Worm (Caenorhabditis elegans) whole organism, L3 larva: Measurements from ENCODE around the gene R02F2.6.

ENCODE experiments used
- R02D3.7 ChIP-seq: fragments of 150-350 bp; optimal IDR thresholded peaks from 2 replicates; lab custom pipeline; 2014; ENCODE audit warnings: missing biosample characterization, missing genetic modification characterization
- ZK546.5 ChIP-seq: sonication (generic microtip); optimal IDR thresholded peaks from 2 replicates; lab custom pipeline; 2017; ENCODE audit warnings: missing biosample characterization, missing genetic modification characterization
- aly-2 ChIP-seq: fragments of 150-350 bp; optimal IDR thresholded peaks from 2 replicates; lab custom pipeline; 2014; ENCODE audit warnings: missing biosample characterization, missing genetic modification characterization
- ama-1 ChIP-seq: fragments of 150-350 bp; optimal IDR thresholded peaks from 2 replicates; lab custom pipeline; 2018
- daf-12 ChIP-seq: fragments of 150-350 bp; optimal IDR thresholded peaks from 2 replicates; lab custom pipeline; 2014; ENCODE audit warnings: missing biosample characterization, missing genetic modification reagents, missing genetic modification characterization
- egl-5 ChIP-seq: fragments of 150-350 bp; optimal IDR thresholded peaks from 2 replicates; lab custom pipeline; 2017; ENCODE audit warnings: missing biosample characterization, missing genetic modification reagents, missing genetic modification characterization, inconsistent platforms
- elt-1 ChIP-seq: fragments of 150-350 bp; optimal IDR thresholded peaks from 2 replicates; lab custom pipeline; 2014; ENCODE audit warnings: missing biosample characterization, missing genetic modification characterization
- elt-2 ChIP-seq: sonication (generic microtip); optimal IDR thresholded peaks from 2 replicates; lab custom pipeline; 2016; ENCODE audit warnings: missing genetic modification reagents, mild to moderate bottlenecking, missing genetic modification characterization, missing compliant biosample characterization
- elt-3 ChIP-seq, 3 experiments: fragments of 150-350 bp in 1 of 3; sonication (generic microtip) in 2 of 3; optimal IDR thresholded peaks; 2 replicates in 2 of 3; 4 replicates in 1 of 3; lab custom pipeline; 2014 to 2017; ENCODE audit warnings: missing biosample characterization in 3 of 3, missing genetic modification characterization in 3 of 3
- fkh-10 ChIP-seq: sonication (generic microtip); optimal IDR thresholded peaks from 2 replicates; lab custom pipeline; 2017; ENCODE audit warnings: missing biosample characterization, missing genetic modification reagents, missing genetic modification characterization
- fkh-2 ChIP-seq: fragments of 150-350 bp; optimal IDR thresholded peaks from 2 replicates; lab custom pipeline; 2014; ENCODE audit warnings: missing biosample characterization, missing genetic modification reagents, missing genetic modification characterization
- fos-1 ChIP-seq: fragments of 150-350 bp; optimal IDR thresholded peaks from 2 replicates; lab custom pipeline; 2014; ENCODE audit warnings: missing biosample characterization, missing genetic modification characterization
- mml-1 ChIP-seq: fragments of 150-350 bp; sonication (generic microtip); optimal IDR thresholded peaks from 3 replicates; lab custom pipeline; 2014; ENCODE audit warnings: missing biosample characterization, missing genetic modification characterization
- nfya-1 ChIP-seq: sonication (generic microtip); optimal IDR thresholded peaks from 2 replicates; lab custom pipeline; 2017; ENCODE audit warnings: missing genetic modification characterization, mild to moderate bottlenecking, missing compliant biosample characterization, antibody characterized with exemption, moderate library complexity; ENCODE audit not compliant: insufficient read depth
- nhr-11 ChIP-seq: fragments of 150-350 bp; optimal IDR thresholded peaks from 2 replicates; lab custom pipeline; 2014; ENCODE audit warnings: missing biosample characterization, missing genetic modification characterization
- nhr-237 ChIP-seq: fragments of 150-350 bp; optimal IDR thresholded peaks from 2 replicates; lab custom pipeline; 2014; ENCODE audit warnings: missing biosample characterization, missing genetic modification characterization
- nhr-67 ChIP-seq: fragments of 150-350 bp; optimal IDR thresholded peaks from 2 replicates; lab custom pipeline; 2014; ENCODE audit warnings: missing biosample characterization, missing genetic modification characterization
- pqm-1 ChIP-seq: fragments of 150-350 bp; optimal IDR thresholded peaks from 2 replicates; lab custom pipeline; 2017; ENCODE audit warnings: missing biosample characterization, missing genetic modification characterization, inconsistent platforms
- snpc-4 ChIP-seq: fragments of 150-350 bp; optimal IDR thresholded peaks from 2 replicates; lab custom pipeline; 2014; ENCODE audit warnings: missing biosample characterization, missing genetic modification characterization
- unc-39 ChIP-seq: sonication (generic microtip); optimal IDR thresholded peaks from 4 replicates; lab custom pipeline; 2017; ENCODE audit warnings: missing biosample characterization, missing genetic modification characterization

R02F2.6 gene

DNA sequence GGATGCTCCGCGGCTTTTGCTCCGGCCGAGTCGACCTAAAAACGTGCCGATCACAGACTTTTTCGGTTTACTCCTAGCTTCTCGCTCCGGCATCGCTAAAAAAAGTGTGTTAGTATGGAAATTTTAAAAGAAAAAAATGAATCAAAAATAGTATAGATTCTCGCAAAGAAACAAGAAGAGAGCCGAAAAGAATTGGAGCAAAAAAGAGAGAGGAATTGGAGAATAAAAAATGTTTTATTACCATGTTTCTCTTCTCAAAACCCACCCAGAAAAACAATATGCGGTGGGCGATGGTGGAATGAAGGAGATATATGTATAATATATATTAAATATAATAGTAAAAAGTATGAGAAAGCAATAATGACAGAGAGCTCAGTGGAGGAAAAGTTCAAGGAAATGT lies 38.2 kb downstream of the R02F2.6 start, which contains the start of gene W03A5.6:
Gene W03A5.6 (minus strand): TSS at position 101 of the 400 bp plus-strand sequence.
- TF ChIP-seq aly-2 (tag; lab: Kevin White, UChicago) (no peak), nhr-237 (no peak), snpc-4 (tag; lab: Kevin White, UChicago) (no peak), daf-12 (no peak), fkh-2 (tag; lab: Kevin White, UChicago) (no peak), mml-1 (tag; lab: Kevin White, UChicago) (no peak), fos-1 (tag; lab: Kevin White, UChicago) (no peak), nhr-67 (tag; lab: Kevin White, UChicago) (no peak), egl-5 (tag; lab: Kevin White, UChicago) (no peak), unc-39 (tag; lab: Kevin White, UChicago) (no peak), ama-1 (no peak), elt-3 (tag; optimal IDR thresholded peaks at IDR 0.05; lab: Kevin White, UChicago) (no peak), fkh-10 (GFP tag; lab: Kevin White, UChicago) (no peak), nfya-1 (tag; lab: Kevin White, UChicago) (no peak), elt-1 (tag; lab: Kevin White, UChicago) (no peak), pqm-1 (tag; lab: Kevin White, UChicago) (no peak), R02D3.7 (no peak)

DNA sequence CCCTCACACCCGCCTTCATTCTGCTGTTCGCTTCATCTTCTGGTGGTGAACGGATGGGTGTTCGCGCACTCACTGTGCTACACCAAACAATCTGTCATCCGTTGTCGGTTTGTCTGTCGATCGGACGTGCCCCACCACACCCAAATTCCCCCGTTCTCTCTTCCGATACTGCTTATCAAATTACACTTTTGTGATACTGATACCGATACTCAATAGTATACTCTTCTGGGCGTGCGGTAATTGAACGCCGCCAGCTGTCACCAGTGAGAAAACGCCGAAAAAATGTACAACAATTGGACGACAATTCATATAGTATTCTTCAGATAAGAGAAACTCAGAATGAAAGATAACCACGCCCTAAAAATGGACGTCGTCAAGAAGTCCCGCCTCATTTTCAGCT lies 40.7 kb downstream of the R02F2.6 start:
- TF ChIP-seq elt-2 (tag; lab: Kevin White, UChicago) (peak; percentile 44), daf-12 (no peak), elt-3 (tag; optimal IDR thresholded peaks at IDR 0.05; lab: Kevin White, UChicago) (peak in 1 of 3 experiments; percentile 70)
- TF ChIP-seq, all 47 proteins: peak for 2

DNA sequence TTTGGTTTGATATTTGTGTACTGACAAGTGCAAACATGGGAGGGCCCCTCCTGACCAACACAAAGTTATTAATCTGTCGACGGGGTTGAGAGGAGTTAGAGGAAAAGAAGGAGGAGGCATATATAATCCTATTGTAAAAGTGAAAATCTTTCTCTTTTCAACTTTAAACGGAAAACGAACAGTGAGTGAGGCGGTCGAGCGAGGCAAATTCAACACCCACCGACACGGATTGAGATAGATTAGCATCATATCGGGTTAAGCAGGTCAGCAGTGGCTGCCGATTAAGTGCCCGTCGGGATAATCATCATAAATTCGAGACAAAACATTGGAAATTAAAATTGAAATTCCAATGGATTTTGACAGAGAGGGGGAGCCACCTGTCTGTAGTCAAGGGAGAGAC lies 42.4 kb downstream of the R02F2.6 start:
- no peak for TF ChIP-seq ZK546.5 (tag; lab: Kevin White, UChicago)
- TF ChIP-seq nhr-11 = no peak
- no peak for TF ChIP-seq fkh-2 (tag; lab: Kevin White, UChicago)
- no peak for TF ChIP-seq nhr-237
- TF ChIP-seq pqm-1 (tag; lab: Kevin White, UChicago) = no peak
